ENCODE assay signal across 3 fruit fly cellular contexts in the genomic region with DNA sequence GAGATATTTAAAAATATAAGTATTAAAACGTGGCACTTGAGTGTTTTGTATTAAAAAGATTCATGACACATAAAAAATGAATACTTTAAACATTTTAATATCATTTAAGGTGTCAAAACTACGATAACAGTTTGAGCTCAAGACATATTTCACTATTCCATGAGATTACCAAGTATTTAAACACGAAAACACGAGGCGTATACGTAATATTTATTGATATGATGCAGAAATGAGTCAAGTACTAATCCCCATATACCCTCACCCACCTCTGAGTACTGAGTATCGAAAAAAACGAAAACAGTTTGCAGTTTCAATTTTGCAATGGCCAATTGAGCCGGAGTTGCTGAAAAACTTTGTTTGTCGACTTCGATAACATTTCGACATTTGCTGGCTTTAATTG.
TF ChIP-seq lines count a peak whose summit lies in the region.

No protein-coding gene starts in this region.

- TF ChIP-seq CTCF in whole organism, embryonic (GFP tag; optimal IDR thresholded peaks at IDR 0.05; lab: Kevin White, UChicago): no peak

TF ChIP-seq in whole organism, embryonic, 481 proteins besides CTCF, POLR2A, EP300 and RAD21:
- 0 out of 2 replicates have a peak, but pooled peaks have one; percentile 11 for TF ChIP-seq Drgx (GFP tag; IDR thresholded peaks at IDR 0.05; lab: Robert Waterston, UW)
- TF ChIP-seq CG14441 (GFP tag; IDR thresholded peaks at IDR 0.05; lab: Robert Waterston, UW): no peak
- no peak for TF ChIP-seq CG9876 (GFP tag; optimal IDR thresholded peaks at IDR 0.05; lab: Kevin White, UChicago)
- no peak for TF ChIP-seq scrt (GFP tag; optimal IDR thresholded peaks at IDR 0.05; lab: Kevin White, UChicago)
- TF ChIP-seq chinmo (GFP tag; IDR thresholded peaks at IDR 0.05; lab: Robert Waterston, UW; ENCODE audit: partially characterized antibody): no peak
- TF ChIP-seq sug (tag; optimal IDR thresholded peaks at IDR 0.05; lab: Kevin White, UChicago): no peak
- no peak for TF ChIP-seq abd-A (tag; optimal IDR thresholded peaks at IDR 0.05; lab: Kevin White, UChicago)
TF ChIP-seq in whole organism, embryonic: peak in this region for 1.

TF ChIP-seq in whole organism, prepupa, 60 proteins besides CTCF, POLR2A, EP300 and RAD21:
- TF ChIP-seq CG6276 (GFP tag; optimal IDR thresholded peaks at IDR 0.05; lab: Kevin White, UChicago) (peak; percentile 27), CG1621 (tag; optimal IDR thresholded peaks at IDR 0.05; lab: Kevin White, UChicago) (no peak), Eip78C (GFP tag; lab: Kevin White, UChicago) (peak; percentile 87), Hr4 (GFP tag; optimal IDR thresholded peaks at IDR 0.05; lab: Kevin White, UChicago) (peak; percentile 68), CG8119 (GFP tag; IDR thresholded peaks at IDR 0.05; lab: Robert Waterston, UW) (peak; percentile 61; the same call in 2 of the 3 replicates), Hr38 (GFP tag; optimal IDR thresholded peaks at IDR 0.05; lab: Kevin White, UChicago) (no peak), acj6 (GFP tag; optimal IDR thresholded peaks at IDR 0.05; lab: Kevin White, UChicago) (no peak), spab (GFP tag; optimal IDR thresholded peaks at IDR 0.05; lab: Kevin White, UChicago) (no peak), Sox15 (GFP tag; optimal IDR thresholded peaks at IDR 0.05; lab: Kevin White, UChicago) (no peak), OdsH (GFP tag; optimal IDR thresholded peaks at IDR 0.05; lab: Kevin White, UChicago) (peak; percentile 33), dsx (GFP tag; optimal IDR thresholded peaks at IDR 0.05; lab: Kevin White, UChicago; ENCODE audit: poor library complexity, severe bottlenecking) (no peak), dac (GFP tag; optimal IDR thresholded peaks at IDR 0.05; lab: Kevin White, UChicago) (peak; percentile 20), CG11762 (GFP tag; optimal IDR thresholded peaks at IDR 0.05; lab: Kevin White, UChicago; ENCODE audit: insufficient read depth) (no peak), CG32006 (GFP tag; optimal IDR thresholded peaks at IDR 0.05; lab: Kevin White, UChicago) (peak; percentile 64), CG4318 (GFP tag; optimal IDR thresholded peaks at IDR 0.05; lab: Kevin White, UChicago) (peak; percentile 36), svp (GFP tag; lab: Kevin White, UChicago) (peak; percentile 21), CG3032 (tag; optimal IDR thresholded peaks at IDR 0.05; lab: Kevin White, UChicago) (no peak), eg (GFP tag; IDR thresholded peaks at IDR 0.05; lab: Robert Waterston, UW) (0 out of 3 replicates have a peak, but pooled peaks have one; percentile 25)
TF ChIP-seq in whole organism, prepupa: peak in this region for 10.

TF ChIP-seq in whole organism, pupa, 21 proteins besides CTCF, POLR2A, EP300 and RAD21:
- TF ChIP-seq Pif1A (GFP tag; optimal IDR thresholded peaks at IDR 0.05; lab: Kevin White, UChicago) (peak; percentile 7), EcR (GFP tag; optimal IDR thresholded peaks at IDR 0.05; lab: Kevin White, UChicago) (no peak), CG9948 (tag; optimal IDR thresholded peaks at IDR 0.05; lab: Kevin White, UChicago) (no peak), D1 (tag; optimal IDR thresholded peaks at IDR 0.05; lab: Kevin White, UChicago) (no peak), rn (GFP tag; IDR thresholded peaks at IDR 0.05; lab: Robert Waterston, UW) (no peak), CG8159 (tag; optimal IDR thresholded peaks at IDR 0.05; lab: Kevin White, UChicago) (no peak)
